Worm (Caenorhabditis elegans) whole organism, L3 larva: ENCODE data around the gene VM106R.1.

Source experiments
- R02D3.7 ChIP-seq: fragments of 150-350 bp; optimal IDR thresholded peaks from 2 replicates; lab custom pipeline; 2014; ENCODE audit warnings: missing biosample characterization, missing genetic modification characterization
- ZK546.5 ChIP-seq: sonication (generic microtip); optimal IDR thresholded peaks from 2 replicates; lab custom pipeline; 2017; ENCODE audit warnings: missing biosample characterization, missing genetic modification characterization
- aly-2 ChIP-seq: fragments of 150-350 bp; optimal IDR thresholded peaks from 2 replicates; lab custom pipeline; 2014; ENCODE audit warnings: missing biosample characterization, missing genetic modification characterization
- ama-1 ChIP-seq: fragments of 150-350 bp; optimal IDR thresholded peaks from 2 replicates; lab custom pipeline; 2018
- ceh-16 ChIP-seq: sonication (generic microtip); optimal IDR thresholded peaks from 2 replicates; lab custom pipeline; 2017; ENCODE audit warnings: missing biosample characterization, missing genetic modification characterization
- ceh-28 ChIP-seq: fragments of 150-350 bp; optimal IDR thresholded peaks from 2 replicates; lab custom pipeline; 2014; ENCODE audit warnings: missing biosample characterization, missing genetic modification reagents, missing genetic modification characterization
- ceh-9 ChIP-seq: sonication (generic microtip); optimal IDR thresholded peaks from 2 replicates; lab custom pipeline; 2018; ENCODE audit warnings: missing biosample characterization, missing genetic modification characterization
- daf-12 ChIP-seq: fragments of 150-350 bp; optimal IDR thresholded peaks from 2 replicates; lab custom pipeline; 2014; ENCODE audit warnings: missing biosample characterization, missing genetic modification reagents, missing genetic modification characterization
- egl-27 ChIP-seq: sonication (generic microtip); optimal IDR thresholded peaks from 4 replicates; lab custom pipeline; 2017; ENCODE audit warnings: missing biosample characterization, missing genetic modification reagents, missing genetic modification characterization
- elt-2 ChIP-seq: sonication (generic microtip); optimal IDR thresholded peaks from 2 replicates; lab custom pipeline; 2016; ENCODE audit warnings: missing genetic modification reagents, mild to moderate bottlenecking, missing genetic modification characterization, missing compliant biosample characterization
- elt-3 ChIP-seq, 3 experiments: fragments of 150-350 bp in 1 of 3; sonication (generic microtip) in 2 of 3; optimal IDR thresholded peaks; 2 replicates in 2 of 3; 4 replicates in 1 of 3; lab custom pipeline; 2014 to 2017; ENCODE audit warnings: missing biosample characterization in 3 of 3, missing genetic modification characterization in 3 of 3
- fkh-10 ChIP-seq: sonication (generic microtip); optimal IDR thresholded peaks from 2 replicates; lab custom pipeline; 2017; ENCODE audit warnings: missing biosample characterization, missing genetic modification reagents, missing genetic modification characterization
- fkh-2 ChIP-seq: fragments of 150-350 bp; optimal IDR thresholded peaks from 2 replicates; lab custom pipeline; 2014; ENCODE audit warnings: missing biosample characterization, missing genetic modification reagents, missing genetic modification characterization
- fos-1 ChIP-seq: fragments of 150-350 bp; optimal IDR thresholded peaks from 2 replicates; lab custom pipeline; 2014; ENCODE audit warnings: missing biosample characterization, missing genetic modification characterization
- hmg-11 ChIP-seq: sonication (generic microtip); optimal IDR thresholded peaks from 2 replicates; lab custom pipeline; 2016; ENCODE audit warnings: missing genetic modification characterization, missing compliant biosample characterization
- jun-1 ChIP-seq: fragments of 150-350 bp; optimal IDR thresholded peaks from 2 replicates; lab custom pipeline; 2014; ENCODE audit warnings: missing biosample characterization, missing genetic modification reagents, missing genetic modification characterization
- lin-15B ChIP-seq: fragments of 150-350 bp; optimal IDR thresholded peaks from 2 replicates; lab custom pipeline; 2014; ENCODE audit warnings: missing biosample characterization, missing genetic modification characterization
- lin-39 ChIP-seq: fragments of 150-350 bp; optimal IDR thresholded peaks from 2 replicates; lab custom pipeline; 2018; ENCODE audit warnings: missing biosample characterization, missing genetic modification reagents, missing genetic modification characterization
- lsy-12 ChIP-seq: sonication (generic microtip); optimal IDR thresholded peaks from 2 replicates; lab custom pipeline; 2016; ENCODE audit warnings: mild to moderate bottlenecking, missing genetic modification characterization, missing compliant biosample characterization
- mdl-1 ChIP-seq: fragments of 150-350 bp; optimal IDR thresholded peaks from 2 replicates; lab custom pipeline; 2014; ENCODE audit warnings: missing biosample characterization, missing genetic modification characterization
- mml-1 ChIP-seq: fragments of 150-350 bp; sonication (generic microtip); optimal IDR thresholded peaks from 3 replicates; lab custom pipeline; 2014; ENCODE audit warnings: missing biosample characterization, missing genetic modification characterization
- nfya-1 ChIP-seq: sonication (generic microtip); optimal IDR thresholded peaks from 2 replicates; lab custom pipeline; 2017; ENCODE audit warnings: missing genetic modification characterization, mild to moderate bottlenecking, missing compliant biosample characterization, antibody characterized with exemption, moderate library complexity; ENCODE audit not compliant: insufficient read depth
- nhr-11 ChIP-seq: fragments of 150-350 bp; optimal IDR thresholded peaks from 2 replicates; lab custom pipeline; 2014; ENCODE audit warnings: missing biosample characterization, missing genetic modification characterization
- nhr-12 ChIP-seq: fragments of 150-350 bp; optimal IDR thresholded peaks from 2 replicates; lab custom pipeline; 2014; ENCODE audit warnings: missing biosample characterization, missing genetic modification characterization
- nhr-23 ChIP-seq: fragments of 150-350 bp; optimal IDR thresholded peaks from 2 replicates; lab custom pipeline; 2014; ENCODE audit warnings: missing biosample characterization, missing genetic modification reagents, missing genetic modification characterization
- nhr-237 ChIP-seq: fragments of 150-350 bp; optimal IDR thresholded peaks from 2 replicates; lab custom pipeline; 2014; ENCODE audit warnings: missing biosample characterization, missing genetic modification characterization
- nhr-25 ChIP-seq: sonication (generic microtip); optimal IDR thresholded peaks from 2 replicates; lab custom pipeline; 2017; ENCODE audit warnings: missing biosample characterization, missing genetic modification characterization
- nhr-28 ChIP-seq: fragments of 150-350 bp; optimal IDR thresholded peaks from 2 replicates; lab custom pipeline; 2014; ENCODE audit warnings: missing biosample characterization, missing genetic modification characterization
- nhr-43 ChIP-seq: sonication (generic microtip); optimal IDR thresholded peaks from 2 replicates; lab custom pipeline; 2016; ENCODE audit warnings: mild to moderate bottlenecking, missing genetic modification characterization, missing compliant biosample characterization; ENCODE audit not compliant: poor library complexity, severe bottlenecking
- nhr-76 ChIP-seq: fragments of 150-350 bp; sonication (generic microtip); optimal IDR thresholded peaks from 5 replicates; lab custom pipeline; 2014; ENCODE audit warnings: missing biosample characterization, missing genetic modification characterization
- pha-4 ChIP-seq: fragments of 150-350 bp; optimal IDR thresholded peaks from 2 replicates; lab custom pipeline; 2014; ENCODE audit warnings: missing biosample characterization, missing genetic modification reagents, missing genetic modification characterization
- pqm-1 ChIP-seq: fragments of 150-350 bp; optimal IDR thresholded peaks from 2 replicates; lab custom pipeline; 2017; ENCODE audit warnings: missing biosample characterization, missing genetic modification characterization, inconsistent platforms
- skn-1 ChIP-seq: fragments of 150-350 bp; optimal IDR thresholded peaks from 2 replicates; lab custom pipeline; 2014; ENCODE audit warnings: missing biosample characterization, missing genetic modification characterization
- tbx-2 ChIP-seq: sonication (generic microtip); optimal IDR thresholded peaks from 2 replicates; lab custom pipeline; 2016; ENCODE audit warnings: mild to moderate bottlenecking, missing genetic modification characterization, missing compliant biosample characterization
- unc-39 ChIP-seq: sonication (generic microtip); optimal IDR thresholded peaks from 4 replicates; lab custom pipeline; 2017; ENCODE audit warnings: missing biosample characterization, missing genetic modification characterization
- ztf-11 ChIP-seq: fragments of 150-350 bp; optimal IDR thresholded peaks from 2 replicates; lab custom pipeline; 2014; ENCODE audit warnings: missing biosample characterization, missing genetic modification characterization
- ztf-4 ChIP-seq: fragments of 150-350 bp; optimal IDR thresholded peaks from 2 replicates; lab custom pipeline; 2014; ENCODE audit warnings: missing biosample characterization, missing genetic modification characterization

The VM106R.1 gene

DNA sequence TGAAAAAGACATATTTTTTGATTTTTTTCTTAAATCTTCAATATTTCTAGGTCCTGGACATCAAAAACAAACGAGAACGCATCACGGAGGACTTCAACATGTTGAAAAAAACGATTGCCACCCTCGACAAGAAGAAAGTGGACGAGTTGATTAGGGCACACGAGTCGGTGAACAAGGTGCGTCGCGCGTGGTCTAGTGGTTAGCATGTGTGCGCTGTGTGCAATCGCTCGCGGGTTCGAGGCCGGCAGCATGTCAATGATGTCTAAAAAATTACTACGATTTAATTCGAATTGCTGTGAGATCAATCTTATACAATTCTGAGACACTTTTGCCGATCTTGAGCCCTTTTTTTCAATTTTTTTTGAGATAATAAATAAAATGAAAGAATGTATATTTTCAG is 11.1 kb upstream of the VM106R.1 start (continued):
- no peak for TF ChIP-seq unc-39 (tag; lab: Kevin White, UChicago)
- TF ChIP-seq mdl-1: no peak
- peak; percentile 71 for TF ChIP-seq nhr-25
- peak; percentile 62 for TF ChIP-seq tbx-2 (tag; lab: Kevin White, UChicago)
- no peak for TF ChIP-seq daf-12 (tag; lab: Kevin White, UChicago)
- peak; percentile 94 for TF ChIP-seq lin-39 (tag; lab: Kevin White, UChicago)
- no peak for TF ChIP-seq fos-1 (tag; lab: Kevin White, UChicago)
- TF ChIP-seq ama-1 (lab: Kevin White, UChicago): peak; percentile 52
- no peak for TF ChIP-seq nhr-76 (tag; lab: Kevin White, UChicago)
- TF ChIP-seq aly-2 (tag; lab: Kevin White, UChicago): no peak
- TF ChIP-seq jun-1 (tag; lab: Kevin White, UChicago): peak; percentile 72
- TF ChIP-seq ceh-16 (tag; lab: Kevin White, UChicago): no peak
- TF ChIP-seq ceh-28 (tag; lab: Kevin White, UChicago): no peak
- TF ChIP-seq ztf-11 (tag; lab: Kevin White, UChicago): peak; percentile 28
- peak; percentile 68 for TF ChIP-seq ztf-4
- no peak for TF ChIP-seq mml-1

ce11 chrII:10838550-10838949 is 9.6 kb upstream of the VM106R.1 start:
- no peak for TF ChIP-seq nhr-23 (tag; lab: Kevin White, UChicago)
- no peak for TF ChIP-seq fkh-10 (GFP tag; lab: Kevin White, UChicago)
- peak; percentile 73 for TF ChIP-seq nfya-1

ce11 chrII:10834717-10835116 is 5.7 kb upstream of the VM106R.1 start:
- no peak for TF ChIP-seq aly-2 (tag; lab: Kevin White, UChicago)
- no peak for TF ChIP-seq ceh-16 (tag; lab: Kevin White, UChicago)
- no peak for TF ChIP-seq unc-39 (tag; lab: Kevin White, UChicago)
- TF ChIP-seq pqm-1 (tag; lab: Kevin White, UChicago): no peak
- TF ChIP-seq fkh-2 (tag; lab: Kevin White, UChicago): no peak
- TF ChIP-seq elt-3 (tag; optimal IDR thresholded peaks at IDR 0.05; lab: Kevin White, UChicago): no peak
- TF ChIP-seq skn-1 (tag; lab: Kevin White, UChicago): no peak
- TF ChIP-seq nhr-237 (tag; lab: Kevin White, UChicago): no peak
- TF ChIP-seq daf-12 (tag; lab: Kevin White, UChicago): no peak
- no peak for TF ChIP-seq fos-1 (tag; lab: Kevin White, UChicago)
- TF ChIP-seq nhr-12 (tag; lab: Kevin White, UChicago): no peak
- TF ChIP-seq fkh-10 (GFP tag; lab: Kevin White, UChicago): no peak
- no peak for TF ChIP-seq lsy-12 (tag; lab: Kevin White, UChicago)
- no peak for TF ChIP-seq ceh-9 (tag; lab: Kevin White, UChicago)
- no peak for TF ChIP-seq tbx-2 (tag; lab: Kevin White, UChicago)
- TF ChIP-seq ztf-4: no peak
- no peak for TF ChIP-seq nfya-1
- no peak for TF ChIP-seq nhr-11 (tag; lab: Kevin White, UChicago)
- TF ChIP-seq, all 47 proteins: peak for 0

- TF ChIP-seq elt-3 (tag; optimal IDR thresholded peaks at IDR 0.05; lab: Kevin White, UChicago) (no peak), aly-2 (tag; lab: Kevin White, UChicago) (no peak), nfya-1 (peak; percentile 24), lin-39 (tag; lab: Kevin White, UChicago) (peak; percentile 84), lsy-12 (tag; lab: Kevin White, UChicago) (no peak)
- TF ChIP-seq, all 47 proteins: peak for 2
These were observed 591 bp upstream of the VM106R.1 start for ce11 chrII:10829572-10829971.

ce11 chrII:10824046-10824445 is 4.9 kb downstream of the VM106R.1 start, which contains the start of the genes R06F6.12 and mix-1:
TSS of gene R06F6.12 (minus strand) at chrII:10824081.
TSS of gene mix-1 (plus strand) at chrII:10824246.
- TF ChIP-seq elt-2 (peak; percentile 8), pha-4 (peak; percentile 74), ztf-11 (tag; lab: Kevin White, UChicago) (no peak), ZK546.5 (tag; lab: Kevin White, UChicago) (no peak), nhr-43 (peak; percentile 62), nfya-1 (peak; percentile 75), hmg-11 (tag; lab: Kevin White, UChicago) (peak; percentile 75), lin-15B (tag; lab: Kevin White, UChicago) (peak; percentile 58), egl-27 (no peak), R02D3.7 (tag; lab: Kevin White, UChicago) (peak; percentile 7), fos-1 (tag; lab: Kevin White, UChicago) (no peak), nhr-12 (tag; lab: Kevin White, UChicago) (no peak), nhr-23 (tag; lab: Kevin White, UChicago) (peak; percentile 51), nhr-28 (tag; lab: Kevin White, UChicago) (no peak)
